Fruit fly (Drosophila melanogaster) whole organism: ENCODE data around the gene dgt2.

Experiments
- CG8478 ChIP-seq: fragments of >200 bp; optimal IDR thresholded peaks from 2 replicates; lab custom pipeline; 2018; ENCODE audit warnings: inconsistent platforms
- Dll ChIP-seq: fragments of >200 bp; optimal IDR thresholded peaks from 2 replicates; lab custom pipeline; 2017
- psq ChIP-seq: fragments of >200 bp; optimal IDR thresholded peaks from 2 replicates; lab custom pipeline; 2017

- TF ChIP-seq Dll (lab: Kevin White, UChicago), result no peak
- no peak for TF ChIP-seq psq (lab: Kevin White, UChicago)
- no peak for TF ChIP-seq CG8478
Observed at dm6 chr2L:11987945-11988344, 1.8 kb upstream of the dgt2 start, which contains the start of the genes CG6686 and CG34163.
